Worm (Caenorhabditis elegans) whole organism, L1 larva: ENCODE measurements around the gene K01A12.3.

ENCODE experiments used
- C04F5.9 ChIP-seq: sonication (generic microtip); optimal IDR thresholded peaks from 2 replicates; lab custom pipeline; 2016; ENCODE audit warnings: missing genetic modification characterization, missing compliant biosample characterization
- C34B4.2 ChIP-seq: sonication (generic microtip); optimal IDR thresholded peaks from 2 replicates; lab custom pipeline; 2017; ENCODE audit warnings: mild to moderate bottlenecking, missing genetic modification characterization, missing compliant biosample characterization
- aha-1 ChIP-seq: fragments of 150-350 bp; optimal IDR thresholded peaks from 2 replicates; lab custom pipeline; 2014; ENCODE audit warnings: missing biosample characterization, missing genetic modification characterization
- aly-2 ChIP-seq: fragments of 150-350 bp; optimal IDR thresholded peaks from 2 replicates; lab custom pipeline; 2014; ENCODE audit warnings: missing biosample characterization, missing genetic modification characterization
- ama-1 ChIP-seq: fragments of 150-350 bp; optimal IDR thresholded peaks from 2 replicates; lab custom pipeline; 2014
- blmp-1 ChIP-seq: fragments of 150-350 bp; optimal IDR thresholded peaks from 2 replicates; lab custom pipeline; 2014; ENCODE audit warnings: missing biosample characterization, missing genetic modification characterization
- ces-1 ChIP-seq: fragments of 150-350 bp; optimal IDR thresholded peaks from 2 replicates; lab custom pipeline; 2014; ENCODE audit warnings: missing biosample characterization, missing genetic modification reagents, missing genetic modification characterization
- dsc-1 ChIP-seq: sonication (generic microtip); optimal IDR thresholded peaks from 2 replicates; lab custom pipeline; 2016; ENCODE audit warnings: mild to moderate bottlenecking, missing genetic modification characterization, missing compliant biosample characterization
- egl-13 ChIP-seq: sonication (generic microtip); optimal IDR thresholded peaks from 2 replicates; lab custom pipeline; 2016; ENCODE audit warnings: missing genotype, missing genetic modification reagents, missing genetic modification characterization, missing compliant biosample characterization
- egl-27 ChIP-seq, 2 experiments: fragments of 150-350 bp in 1 of 2; sonication (generic microtip); optimal IDR thresholded peaks; 3 replicates each; lab custom pipeline; 2017 to 2018; ENCODE audit warnings: missing biosample characterization in 2 of 2, missing genetic modification characterization in 2 of 2, missing genetic modification reagents in 2 of 2
- elt-3 ChIP-seq, 6 experiments: fragments of 150-350 bp in 1 of 6; sonication (generic microtip); optimal IDR thresholded peaks; 2 replicates each; lab custom pipeline; 2017 to 2018; ENCODE audit warnings: missing biosample characterization in 6 of 6, missing genetic modification characterization in 6 of 6, inconsistent platforms in 1 of 6
- ets-5 ChIP-seq: fragments of 200-800 bp; sonication (Bioruptor generic); IDR thresholded peaks from 2 replicates; pipeline ENCODE4 v1.3.6; 2022; ENCODE audit warnings: missing genetic modification characterization, missing compliant biosample characterization
- fkh-4 ChIP-seq: sonication (generic microtip); optimal IDR thresholded peaks from 2 replicates; lab custom pipeline; 2016; ENCODE audit warnings: missing compliant biosample characterization, missing genetic modification characterization, borderline replicate concordance
- hlh-4 ChIP-seq: sonication (generic microtip); optimal IDR thresholded peaks from 2 replicates; lab custom pipeline; 2016; ENCODE audit warnings: mild to moderate bottlenecking, missing genetic modification characterization, missing compliant biosample characterization
- hpl-2 ChIP-seq: fragments of 150-350 bp; optimal IDR thresholded peaks from 2 replicates; lab custom pipeline; 2014; ENCODE audit warnings: missing biosample characterization, missing genetic modification reagents, missing genetic modification characterization
- irx-1 ChIP-seq: sonication (generic microtip); optimal IDR thresholded peaks from 2 replicates; lab custom pipeline; 2016; ENCODE audit warnings: missing genetic modification characterization, missing compliant biosample characterization
- lin-14 ChIP-seq: fragments of 200-800 bp; sonication (Bioruptor generic); optimal IDR thresholded peaks from 2 replicates; lab custom pipeline; 2018; ENCODE audit warnings: mild to moderate bottlenecking, missing genetic modification characterization, moderate library complexity, missing compliant biosample characterization
- lin-35 ChIP-seq, 2 experiments: fragments of 150-350 bp; optimal IDR thresholded peaks; 2 replicates each; lab custom pipeline; 2014; ENCODE audit warnings: missing biosample characterization in 2 of 2, missing genetic modification characterization in 2 of 2, missing genetic modification reagents in 2 of 2
- lir-3 ChIP-seq: sonication (generic microtip); optimal IDR thresholded peaks from 2 replicates; lab custom pipeline; 2016; ENCODE audit warnings: mild to moderate bottlenecking, missing genetic modification characterization, moderate library complexity, missing compliant biosample characterization; ENCODE audit not compliant: poor library complexity
- mep-1 ChIP-seq: fragments of 150-350 bp; optimal IDR thresholded peaks from 2 replicates; lab custom pipeline; 2014; ENCODE audit warnings: missing biosample characterization, missing genetic modification characterization
- nhr-11 ChIP-seq: fragments of 150-350 bp; optimal IDR thresholded peaks from 2 replicates; lab custom pipeline; 2014; ENCODE audit warnings: missing biosample characterization, missing genetic modification characterization
- nhr-19 ChIP-seq: fragments of 200-800 bp; sonication (Bioruptor generic); conservative IDR thresholded peaks from 2 replicates; pipeline ENCODE4 v1.3.6; 2022; ENCODE audit warnings: missing genetic modification characterization, missing compliant biosample characterization
- nhr-20 ChIP-seq: sonication (generic microtip); optimal IDR thresholded peaks from 2 replicates; lab custom pipeline; 2016; ENCODE audit warnings: mild to moderate bottlenecking, missing genetic modification characterization, missing compliant biosample characterization
- nhr-47 ChIP-seq: sonication (generic microtip); optimal IDR thresholded peaks from 2 replicates; lab custom pipeline; 2016; ENCODE audit warnings: mild to moderate bottlenecking, missing genetic modification characterization, moderate library complexity, missing compliant biosample characterization
- nhr-71 ChIP-seq: sonication (generic microtip); optimal IDR thresholded peaks from 2 replicates; lab custom pipeline; 2016; ENCODE audit warnings: mild to moderate bottlenecking, missing genetic modification characterization, moderate library complexity, missing compliant biosample characterization
- nhr-76 ChIP-seq: sonication (generic microtip); optimal IDR thresholded peaks from 2 replicates; lab custom pipeline; 2017; ENCODE audit warnings: missing biosample characterization, missing genetic modification characterization
- nhr-84 ChIP-seq: sonication (generic microtip); optimal IDR thresholded peaks from 2 replicates; lab custom pipeline; 2017; ENCODE audit warnings: missing biosample characterization, missing genetic modification characterization
- nhr-85 ChIP-seq: sonication (generic microtip); peaks from one replicate; lab custom pipeline; 2016; ENCODE audit warnings: missing genetic modification characterization, inconsistent platforms, missing compliant biosample characterization
- nhr-90 ChIP-seq: sonication (generic microtip); optimal IDR thresholded peaks from 2 replicates; lab custom pipeline; 2016; ENCODE audit warnings: mild to moderate bottlenecking, missing genetic modification characterization, missing compliant biosample characterization; ENCODE audit not compliant: poor library complexity
- rnt-1 ChIP-seq: sonication (generic microtip); optimal IDR thresholded peaks from 2 replicates; lab custom pipeline; 2016; ENCODE audit warnings: mild to moderate bottlenecking, missing genetic modification characterization, moderate library complexity, missing compliant biosample characterization
- skn-1 ChIP-seq: fragments of 150-350 bp; optimal IDR thresholded peaks from 2 replicates; lab custom pipeline; 2014; ENCODE audit warnings: missing biosample characterization, missing genetic modification characterization
- sox-4 ChIP-seq: sonication (generic microtip); optimal IDR thresholded peaks from 2 replicates; lab custom pipeline; 2016; ENCODE audit warnings: missing genetic modification characterization, missing compliant biosample characterization
- sptf-1 ChIP-seq: fragments of 150-350 bp; optimal IDR thresholded peaks from 2 replicates; lab custom pipeline; 2014; ENCODE audit warnings: missing biosample characterization, missing genetic modification characterization
- sup-37 ChIP-seq: fragments of 200-800 bp; sonication (Bioruptor generic); optimal IDR thresholded peaks from 2 replicates; lab custom pipeline; 2018; ENCODE audit warnings: mild to moderate bottlenecking, missing genetic modification characterization, missing compliant biosample characterization
- unc-130 ChIP-seq: fragments of 150-350 bp; optimal IDR thresholded peaks from 2 replicates; lab custom pipeline; 2017; ENCODE audit warnings: missing biosample characterization, missing genetic modification characterization, inconsistent platforms
- unc-30 ChIP-seq: sonication (generic microtip); optimal IDR thresholded peaks from 2 replicates; lab custom pipeline; 2017; ENCODE audit warnings: missing biosample characterization, missing genetic modification characterization
- unc-86 ChIP-seq: sonication (generic microtip); optimal IDR thresholded peaks from 2 replicates; lab custom pipeline; 2016; ENCODE audit warnings: missing genetic modification characterization, missing compliant biosample characterization
- unc-98 ChIP-seq: fragments of 200-800 bp; sonication (Bioruptor generic); IDR thresholded peaks from 2 replicates; pipeline ENCODE4 v1.3.6; 2022; ENCODE audit warnings: missing genetic modification characterization, missing compliant biosample characterization
- vab-15 ChIP-seq: sonication (generic microtip); optimal IDR thresholded peaks from 2 replicates; lab custom pipeline; 2017; ENCODE audit warnings: missing genotype, mild to moderate bottlenecking, missing genetic modification characterization, missing compliant biosample characterization
- xbp-1 ChIP-seq: sonication (generic microtip); optimal IDR thresholded peaks from 2 replicates; lab custom pipeline; 2016; ENCODE audit warnings: missing genetic modification characterization, missing compliant biosample characterization
- zag-1 ChIP-seq: fragments of 150-350 bp; optimal IDR thresholded peaks from 2 replicates; lab custom pipeline; 2014; ENCODE audit warnings: missing biosample characterization, missing genetic modification characterization
- ztf-11 ChIP-seq, 2 experiments: sonication (generic microtip); optimal IDR thresholded peaks; 2 replicates each; lab custom pipeline; 2016 to 2017; ENCODE audit warnings: missing genetic modification characterization in 2 of 2, missing biosample characterization in 1 of 2, missing compliant biosample characterization in 1 of 2
- ztf-4 ChIP-seq: fragments of 150-350 bp; optimal IDR thresholded peaks from 2 replicates; lab custom pipeline; 2014; ENCODE audit warnings: missing biosample characterization, missing genetic modification characterization

K01A12.3 gene

DNA sequence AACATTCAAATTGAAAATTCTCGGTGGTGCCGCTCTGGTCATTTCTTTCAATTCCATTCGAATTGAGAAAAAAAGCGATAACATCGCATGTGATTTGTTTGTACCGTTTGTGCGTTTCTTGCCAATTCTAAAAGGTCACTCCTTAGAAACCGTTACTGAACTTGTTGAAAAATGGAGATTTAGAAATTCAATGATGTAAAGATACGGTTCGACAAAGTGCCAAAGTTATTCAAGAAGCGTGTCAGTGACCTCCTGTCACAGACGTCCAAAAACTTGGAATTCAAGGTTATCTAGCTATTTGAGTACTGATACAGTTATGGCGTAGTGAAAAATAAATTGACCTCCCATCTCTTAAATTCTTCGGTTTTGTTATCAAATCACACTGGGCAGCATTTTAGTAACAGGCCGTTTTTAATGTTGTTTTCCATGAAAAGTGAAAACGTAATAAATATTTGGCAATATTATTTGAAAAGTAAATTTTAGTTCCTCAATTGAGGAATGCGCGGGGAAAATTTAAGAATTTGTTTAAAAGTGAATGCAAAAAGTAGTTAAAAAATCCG is 40.1 kb downstream of the K01A12.3 start (continued):
- TF ChIP-seq skn-1 (no peak), ama-1 (no peak), nhr-90 (tag; lab: Kevin White, UChicago) (no peak), ces-1 (no peak), egl-13 (no peak), lir-3 (no peak), mep-1 (tag; lab: Kevin White, UChicago) (peak; percentile 36), hlh-4 (tag; lab: Kevin White, UChicago) (no peak), rnt-1 (peak; percentile 13), vab-15 (tag; lab: Kevin White, UChicago) (no peak), irx-1 (no peak), aha-1 (tag; lab: Kevin White, UChicago) (no peak)

DNA sequence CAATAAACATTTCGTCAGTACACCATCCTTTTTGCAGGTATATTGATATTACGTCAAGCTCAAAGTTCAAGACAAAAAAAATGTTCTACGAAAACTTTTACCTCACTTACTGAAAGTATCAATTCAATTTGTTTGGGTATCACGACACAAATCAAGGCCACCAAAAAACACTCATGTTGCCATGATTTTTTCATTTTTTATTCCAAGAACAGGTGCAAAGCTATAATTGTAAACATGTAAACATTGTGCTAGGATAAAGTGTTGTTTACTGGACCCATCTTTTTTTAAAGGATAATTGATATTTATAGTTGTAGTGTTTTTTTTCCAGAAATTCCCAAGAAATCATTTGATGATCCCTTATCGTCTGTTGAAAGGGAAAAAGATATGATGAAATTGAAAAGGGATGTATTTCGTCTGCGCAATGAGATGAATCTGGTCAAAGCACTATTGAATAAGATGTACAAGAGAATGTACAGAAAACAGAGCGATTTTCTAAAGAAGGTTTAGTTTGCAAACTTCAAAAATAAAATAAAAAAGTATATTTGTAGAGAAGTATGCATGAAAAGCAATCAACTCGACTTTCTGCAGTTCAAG is 42.1 kb downstream of the K01A12.3 start:
- TF ChIP-seq nhr-47 (tag; lab: Kevin White, UChicago), result peak; percentile 33
- TF ChIP-seq C34B4.2 (tag; lab: Kevin White, UChicago), result no peak
- TF ChIP-seq zag-1, result no peak
- no peak for TF ChIP-seq sptf-1 (tag; lab: Kevin White, UChicago)
- TF ChIP-seq sup-37, result no peak
- TF ChIP-seq nhr-71 (tag; lab: Kevin White, UChicago), result peak; percentile 43
- peak; percentile 55 for TF ChIP-seq nhr-85
- TF ChIP-seq elt-3 (tag; optimal IDR thresholded peaks at IDR 0.05; lab: Kevin White, UChicago), result no peak
- TF ChIP-seq nhr-19, result 0 out of 2 replicates have a peak, but pooled peaks have one; percentile 19
- no peak for TF ChIP-seq lin-35 (GFP tag; optimal IDR thresholded peaks at IDR 0.05; lab: Kevin White, UChicago)
- TF ChIP-seq lin-14, result peak; percentile 36
- no peak for TF ChIP-seq nhr-76 (tag; lab: Kevin White, UChicago)
- no peak for TF ChIP-seq nhr-84 (tag; lab: Kevin White, UChicago)
- TF ChIP-seq xbp-1 (tag; lab: Kevin White, UChicago), result no peak
- no peak for TF ChIP-seq unc-130 (tag; lab: Kevin White, UChicago)
- no peak for TF ChIP-seq hpl-2 (GFP tag; lab: Kevin White, UChicago)
- TF ChIP-seq ets-5 (GFP tag; lab: Robert Waterston, UW), result no peak
- TF ChIP-seq blmp-1 (tag; lab: Kevin White, UChicago), result peak; percentile 90
- TF ChIP-seq sox-4 (tag; lab: Kevin White, UChicago), result no peak
- no peak for TF ChIP-seq rnt-1
- peak; percentile 41 for TF ChIP-seq nhr-20
- no peak for TF ChIP-seq ama-1
- TF ChIP-seq hlh-4 (tag; lab: Kevin White, UChicago), result peak; percentile 86
- TF ChIP-seq, all 84 proteins: peak for 8

DNA sequence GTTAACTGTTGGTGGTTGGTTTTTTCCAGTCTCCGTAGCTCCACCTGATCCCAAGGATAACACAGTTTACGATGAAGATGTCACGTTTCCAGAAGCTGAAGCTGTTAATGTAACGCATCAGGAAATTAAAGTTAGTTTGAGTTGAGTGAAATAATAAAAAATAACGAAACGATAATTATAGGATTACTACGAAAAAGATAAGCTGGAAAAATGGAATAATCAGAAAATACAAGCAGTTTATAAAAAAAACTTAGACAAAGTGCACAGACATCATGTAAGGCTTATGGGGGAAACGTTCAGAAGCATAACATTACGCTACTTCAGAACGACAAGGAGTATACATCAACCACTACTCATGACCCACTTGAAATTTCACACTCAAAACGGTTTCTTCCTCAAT is 43.5 kb downstream of the K01A12.3 start, which contains the start of gene F18E9.8:
TSS of gene F18E9.8 (minus strand) at position 101 of the 400 bp plus-strand sequence.
- no peak for TF ChIP-seq hlh-4 (tag; lab: Kevin White, UChicago)

DNA sequence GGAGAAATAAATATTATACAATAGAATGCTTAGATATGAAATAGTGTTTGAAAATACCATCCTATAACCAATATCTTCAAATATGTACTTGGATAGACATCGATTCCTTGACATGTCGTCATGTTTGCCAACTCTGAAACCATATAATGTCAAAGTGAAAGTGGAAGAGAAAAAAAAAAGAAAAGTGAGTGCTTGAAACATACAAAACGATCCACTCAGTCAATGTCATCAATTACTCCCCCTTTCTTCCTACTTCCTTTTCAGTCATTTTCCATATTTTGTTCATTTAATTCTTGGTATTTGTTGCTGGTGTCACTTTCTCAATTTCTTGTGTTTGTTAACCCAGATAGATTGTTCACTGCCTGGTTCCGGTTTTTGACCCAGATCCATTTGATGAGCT is 44.8 kb downstream of the K01A12.3 start, which contains the start of gene F18E9.4:
TSS of gene F18E9.4 (plus strand) at position 301 of the 400 bp plus-strand sequence.
- TF ChIP-seq unc-86 (no peak), fkh-4 (tag; lab: Kevin White, UChicago) (no peak), mep-1 (tag; lab: Kevin White, UChicago) (no peak), ztf-11 (tag; optimal IDR thresholded peaks at IDR 0.05; lab: Kevin White, UChicago) (no peak), nhr-11 (tag; lab: Kevin White, UChicago) (no peak), unc-98 (GFP tag; lab: Robert Waterston, UW) (no peak), nhr-84 (tag; lab: Kevin White, UChicago) (no peak), C04F5.9 (tag; lab: Kevin White, UChicago) (no peak), ets-5 (GFP tag; lab: Robert Waterston, UW) (no peak), dsc-1 (tag; lab: Kevin White, UChicago) (no peak), sptf-1 (tag; lab: Kevin White, UChicago) (no peak), aly-2 (tag; lab: Kevin White, UChicago) (no peak), unc-30 (tag; lab: Kevin White, UChicago) (no peak), egl-27 (tag; optimal IDR thresholded peaks at IDR 0.05; lab: Kevin White, UChicago) (no peak), ztf-4 (tag; lab: Kevin White, UChicago) (no peak), blmp-1 (tag; lab: Kevin White, UChicago) (no peak), hpl-2 (GFP tag; lab: Kevin White, UChicago) (no peak)
